Fruit fly (Drosophila melanogaster) whole organism, wandering third instar larva: ENCODE results near the gene mRpS22.
A peak's percentile ranks its signal among the peaks of the same experiment; 100 is the strongest.

Source experiments
- Abd-B ChIP-seq: fragments of >200 bp; optimal IDR thresholded peaks from 2 replicates; lab custom pipeline; 2017; ENCODE audit warnings: missing biosample characterization, missing genetic modification characterization
- Dfd ChIP-seq: fragments of >200 bp; optimal IDR thresholded peaks from 2 replicates; lab custom pipeline; 2017; ENCODE audit warnings: missing biosample characterization, missing genetic modification characterization
- dsf ChIP-seq: sonication (Bioruptor generic); optimal IDR thresholded peaks from 2 replicates; lab custom pipeline; 2016; ENCODE audit warnings: missing biosample characterization, missing genetic modification characterization, borderline replicate concordance
- usp ChIP-seq: fragments of >200 bp; optimal IDR thresholded peaks from 2 replicates; lab custom pipeline; 2017; ENCODE audit warnings: missing biosample characterization, missing genetic modification characterization
- woc ChIP-seq: sonication (Bioruptor generic); optimal IDR thresholded peaks from 2 replicates; lab custom pipeline; 2016; ENCODE audit warnings: missing biosample characterization, mild to moderate bottlenecking, missing genetic modification characterization

DNA sequence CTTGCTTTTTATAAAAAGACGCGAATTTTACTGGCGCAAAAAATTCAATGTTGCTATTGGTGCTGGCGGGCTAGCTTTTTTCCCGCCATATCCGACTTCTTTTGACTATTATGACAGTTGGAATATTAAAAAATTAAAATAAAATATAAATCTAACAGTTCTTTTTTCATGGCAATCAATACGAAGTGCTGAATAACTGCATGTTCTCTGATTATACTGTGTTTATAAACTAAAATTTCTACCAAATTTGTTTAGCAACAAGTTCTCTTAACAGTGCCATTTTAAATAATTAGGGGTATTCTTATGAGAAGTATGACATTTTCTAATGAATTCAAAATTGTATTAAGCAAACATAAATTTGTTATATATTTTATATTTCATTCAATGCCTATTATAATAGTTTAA, 2.7 kb downstream of the mRpS22 start, which contains the start of gene Boh1:
- no peak for TF ChIP-seq Dfd (GFP tag; lab: Kevin White, UChicago)
- no peak for TF ChIP-seq usp (GFP tag; lab: Kevin White, UChicago)
- TF ChIP-seq woc (GFP tag; lab: Kevin White, UChicago): peak; percentile 54
- TF ChIP-seq dsf (GFP tag; lab: Kevin White, UChicago): no peak
- TF ChIP-seq Abd-B (GFP tag; lab: Kevin White, UChicago): no peak
